Fruit fly (Drosophila melanogaster): ENCODE data around the gene CG31673.

Gene CG31673

DNA sequence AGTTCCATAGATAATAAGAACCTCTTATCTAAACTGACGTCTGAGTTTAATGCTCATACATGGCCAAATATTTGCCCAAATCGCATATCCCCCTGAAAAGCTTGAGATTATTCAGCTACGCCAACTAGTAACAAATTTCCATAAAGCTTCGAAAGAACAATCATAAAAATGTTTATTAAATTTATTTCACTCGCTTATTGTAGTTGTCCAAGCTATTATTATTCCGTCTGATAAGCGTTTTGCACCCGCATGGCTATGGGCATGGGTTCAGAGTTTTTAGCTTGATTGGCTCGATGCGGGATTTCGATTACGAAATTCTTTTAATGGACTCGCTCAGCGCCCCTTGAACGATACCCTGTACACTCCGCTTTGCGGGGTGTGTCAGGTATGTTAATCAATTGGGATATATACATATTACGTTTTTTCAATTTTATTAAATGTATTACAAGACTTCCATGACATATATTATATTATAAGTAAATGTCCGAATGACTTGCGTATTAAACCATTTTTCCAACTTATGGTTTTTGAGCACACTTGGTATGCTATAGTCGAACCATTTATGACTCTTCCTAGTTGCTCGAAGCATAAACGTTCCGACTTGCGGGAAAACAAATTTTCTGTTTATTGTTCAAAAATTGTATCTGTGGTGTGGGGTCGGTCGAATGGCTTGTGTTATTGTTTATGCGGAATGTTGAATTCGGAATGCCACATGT is 23.6 kb upstream of the CG31673 start (continued):
- TF ChIP-seq CG5180 (GFP tag; optimal IDR thresholded peaks at IDR 0.05) (peak; percentile 86), CG15696 (tag; optimal IDR thresholded peaks at IDR 0.05) (peak; percentile 84), gsb (GFP tag; IDR thresholded peaks at IDR 0.05) (peak; percentile 95), MESR4 (GFP tag; optimal IDR thresholded peaks at IDR 0.05) (peak; percentile 58), CG12219 (GFP tag; optimal IDR thresholded peaks at IDR 0.05) (peak; percentile 96), Spps (tag; optimal IDR thresholded peaks at IDR 0.05) (peak; percentile 92), CG10462 (GFP tag; optimal IDR thresholded peaks at IDR 0.05) (peak; percentile 87), CG18599 (GFP tag; optimal IDR thresholded peaks at IDR 0.05) (peak; percentile 98), Sox102F (GFP tag; optimal IDR thresholded peaks at IDR 0.05) (peak; percentile 97), lola (GFP tag; optimal IDR thresholded peaks at IDR 0.05) (peak in 1 of 3 experiments; percentile 92), Dip3 (GFP tag; optimal IDR thresholded peaks at IDR 0.05) (peak; percentile 85), tgo (GFP tag; IDR thresholded peaks at IDR 0.05) (peak; percentile 94), gce (GFP tag; IDR thresholded peaks at IDR 0.05) (peak; percentile 92), Gsc (GFP tag; IDR thresholded peaks at IDR 0.05) (peak; percentile 75; the same call in 1 of the 2 replicates), Hmr (GFP tag; optimal IDR thresholded peaks at IDR 0.05) (peak; percentile 97), Adf1 (GFP tag; IDR thresholded peaks at IDR 0.05) (peak; percentile 84), slou (GFP tag; optimal IDR thresholded peaks at IDR 0.05) (peak; percentile 93), nom (GFP tag; optimal IDR thresholded peaks at IDR 0.05) (peak; percentile 26), bsh (GFP tag; optimal IDR thresholded peaks at IDR 0.05) (peak in 1 of 2 experiments; percentile 97), CG11696 (GFP tag; IDR thresholded peaks at IDR 0.05) (peak; percentile 81), CG12744 (GFP tag; optimal IDR thresholded peaks at IDR 0.05) (peak; percentile 33), CG15514 (GFP tag; optimal IDR thresholded peaks at IDR 0.05) (peak; percentile 92), CG1233 (GFP tag; optimal IDR thresholded peaks at IDR 0.05) (peak; percentile 92), ato (GFP tag; IDR thresholded peaks at IDR 0.05; ENCODE audit: partially characterized antibody) (peak; percentile 49; the same call in 1 of the 2 replicates), CG11560 (tag; IDR thresholded peaks at IDR 0.05) (peak; percentile 87), pfk (GFP tag; optimal IDR thresholded peaks at IDR 0.05) (no peak), CG6683 (GFP tag; optimal IDR thresholded peaks at IDR 0.05) (peak; percentile 90), CG31441 (GFP tag; IDR thresholded peaks at IDR 0.05) (peak; percentile 97), grn (GFP tag; optimal IDR thresholded peaks at IDR 0.05) (peak; percentile 58), insv (GFP tag; optimal IDR thresholded peaks at IDR 0.05) (peak in 1 of 2 experiments; percentile 54), sob (GFP tag; IDR thresholded peaks at IDR 0.05) (peak; percentile 95), Dip2 (GFP tag; IDR thresholded peaks at IDR 0.05) (peak; percentile 61), ase (GFP tag; IDR thresholded peaks at IDR 0.05) (peak; percentile 93), Nf-YB (GFP tag; optimal IDR thresholded peaks at IDR 0.05) (peak; percentile 85), CG8388 (GFP tag; optimal IDR thresholded peaks at IDR 0.05) (peak; percentile 95), D19A (tag; optimal IDR thresholded peaks at IDR 0.05) (peak; percentile 92), Antp (GFP tag; optimal IDR thresholded peaks at IDR 0.05) (peak; percentile 17), CG9797 (GFP tag; optimal IDR thresholded peaks at IDR 0.05) (peak; percentile 35), knrl (GFP tag; IDR thresholded peaks at IDR 0.05; ENCODE audit: partially characterized antibody) (peak; percentile 44; the same call in 2 of the 3 replicates), zen (tag; optimal IDR thresholded peaks at IDR 0.05) (peak; percentile 86), Kr (GFP tag; optimal IDR thresholded peaks at IDR 0.05) (no peak), HLH54F (GFP tag; optimal IDR thresholded peaks at IDR 0.05) (peak; percentile 83), CG7745 (tag; optimal IDR thresholded peaks at IDR 0.05) (peak; percentile 28), CG10431 (GFP tag; optimal IDR thresholded peaks at IDR 0.05) (peak; percentile 77), Dfd (GFP tag; optimal IDR thresholded peaks at IDR 0.05) (no peak), CG16863 (GFP tag; optimal IDR thresholded peaks at IDR 0.05) (peak; percentile 80), CG8765 (GFP tag; IDR thresholded peaks at IDR 0.05) (peak; percentile 75), grau (tag; optimal IDR thresholded peaks at IDR 0.05) (peak; percentile 96)

All from whole organism, embryonic.